Fruit fly (Drosophila melanogaster): ENCODE measurements around the gene Cpr76Ba.

Gene Cpr76Ba

dm6 chr3L:19562146-19562700 is 44.1 kb upstream of the Cpr76Ba start (continued):
- TF ChIP-seq CG10462 (GFP tag; optimal IDR thresholded peaks at IDR 0.05), result no peak
- no peak for TF ChIP-seq seq (GFP tag; IDR thresholded peaks at IDR 0.05)
- no peak for TF ChIP-seq CG11085 (GFP tag; IDR thresholded peaks at IDR 0.05)
- TF ChIP-seq pita (GFP tag; optimal IDR thresholded peaks at IDR 0.05), result no peak
- TF ChIP-seq wdn (GFP tag; IDR thresholded peaks at IDR 0.05), result no peak
- no peak for TF ChIP-seq maf-S (GFP tag; optimal IDR thresholded peaks at IDR 0.05)
- no peak for TF ChIP-seq CG18599 (GFP tag; optimal IDR thresholded peaks at IDR 0.05)
- 0 out of 4 replicates have a peak, but pooled peaks have one; percentile 64 for TF ChIP-seq chinmo (GFP tag; IDR thresholded peaks at IDR 0.05; ENCODE audit: partially characterized antibody)
- no peak for TF ChIP-seq Doc2 (GFP tag; IDR thresholded peaks at IDR 0.05)
- TF ChIP-seq Atf-2 (GFP tag; optimal IDR thresholded peaks at IDR 0.05), result no peak
- no peak for TF ChIP-seq CG9817 (tag; optimal IDR thresholded peaks at IDR 0.05)
- no peak; the same call in 2 of the 3 replicates for TF ChIP-seq zfh1 (GFP tag; IDR thresholded peaks at IDR 0.05)
- no peak for TF ChIP-seq CG10979 (tag; optimal IDR thresholded peaks at IDR 0.05)
- TF ChIP-seq CG8359 (GFP tag; optimal IDR thresholded peaks at IDR 0.05; ENCODE audit: borderline replicate concordance), result no peak
- TF ChIP-seq CG7372 (GFP tag; IDR thresholded peaks at IDR 0.05), result no peak
- TF ChIP-seq trem (tag; optimal IDR thresholded peaks at IDR 0.05), result no peak
- TF ChIP-seq ftz-f1 (GFP tag; optimal IDR thresholded peaks at IDR 0.05), result no peak
- no peak for TF ChIP-seq CG10565 (GFP tag; optimal IDR thresholded peaks at IDR 0.05)
- TF ChIP-seq Hr39 (optimal IDR thresholded peaks at IDR 0.05), result no peak
- no peak for TF ChIP-seq Myb (GFP tag; optimal IDR thresholded peaks at IDR 0.05)
- TF ChIP-seq CG2712 (tag; optimal IDR thresholded peaks at IDR 0.05), result peak; percentile 11
- no peak for TF ChIP-seq ro (GFP tag; IDR thresholded peaks at IDR 0.05)
- no peak for TF ChIP-seq ewg (GFP tag; optimal IDR thresholded peaks at IDR 0.05)
- no peak for TF ChIP-seq CG10267 (tag; optimal IDR thresholded peaks at IDR 0.05)
- peak; percentile 25; the same call in 1 of the 2 replicates for TF ChIP-seq sna (GFP tag; IDR thresholded peaks at IDR 0.05; ENCODE audit: partially characterized antibody)
- no peak for TF ChIP-seq stwl (tag; optimal IDR thresholded peaks at IDR 0.05)
- TF ChIP-seq CG8388 (GFP tag; optimal IDR thresholded peaks at IDR 0.05), result no peak
- no peak for TF ChIP-seq CrebB (tag; optimal IDR thresholded peaks at IDR 0.05)
- peak; percentile 16 to 34 for TF ChIP-seq Trl (optimal IDR thresholded peaks at IDR 0.05)
- no peak for TF ChIP-seq Trl (GFP tag; optimal IDR thresholded peaks at IDR 0.05)
- no peak for TF ChIP-seq CG13624 (GFP tag; optimal IDR thresholded peaks at IDR 0.05)
- TF ChIP-seq Fer3 (tag; optimal IDR thresholded peaks at IDR 0.05), result no peak
- TF ChIP-seq HLH3B (GFP tag; IDR thresholded peaks at IDR 0.05), result no peak
- peak; percentile 11 for TF ChIP-seq sens (GFP tag)
- TF ChIP-seq Dfd (GFP tag; optimal IDR thresholded peaks at IDR 0.05), result no peak
- no peak for TF ChIP-seq eve (GFP tag; optimal IDR thresholded peaks at IDR 0.05)
- no peak for TF ChIP-seq CG2202 (tag; optimal IDR thresholded peaks at IDR 0.05)
- TF ChIP-seq CG11093 (GFP tag; IDR thresholded peaks at IDR 0.05), result no peak
- TF ChIP-seq ci (GFP tag; IDR thresholded peaks at IDR 0.05), result 0 out of 3 replicates have a peak, but pooled peaks have one; percentile 34
- no peak for TF ChIP-seq ERR (GFP tag; optimal IDR thresholded peaks at IDR 0.05)
- TF ChIP-seq H2.0 (GFP tag; IDR thresholded peaks at IDR 0.05), result no peak
- peak; percentile 90 for TF ChIP-seq CG6175 (GFP tag; IDR thresholded peaks at IDR 0.05)
- no peak for TF ChIP-seq tgo (GFP tag; IDR thresholded peaks at IDR 0.05)
- no peak for TF ChIP-seq CG14667 (GFP tag; IDR thresholded peaks at IDR 0.05)
- no peak for TF ChIP-seq CG7928 (GFP tag; optimal IDR thresholded peaks at IDR 0.05)
- no peak for TF ChIP-seq CG14441 (GFP tag; IDR thresholded peaks at IDR 0.05)
- 0 out of 3 replicates have a peak, but pooled peaks have one; percentile 8 for TF ChIP-seq dysf (GFP tag; IDR thresholded peaks at IDR 0.05)
- no peak for TF ChIP-seq crc (GFP tag; optimal IDR thresholded peaks at IDR 0.05)
- TF ChIP-seq sd (tag; optimal IDR thresholded peaks at IDR 0.05), result peak; percentile 34
- TF ChIP-seq CG6689 (GFP tag; IDR thresholded peaks at IDR 0.05), result no peak
- TF ChIP-seq CG34376 (GFP tag; optimal IDR thresholded peaks at IDR 0.05), result no peak
- TF ChIP-seq nom (GFP tag; optimal IDR thresholded peaks at IDR 0.05), result peak; percentile 19

All from whole organism, embryonic.